Worm (Caenorhabditis elegans) whole organism, mixed stage, embryonic: ENCODE measurements around the gene Y32H12A.6.

Experiments used
- blmp-1 ChIP-seq: fragments of 150-350 bp; optimal IDR thresholded peaks from 2 replicates; lab custom pipeline; 2014; ENCODE audit warnings: missing biosample characterization, missing genetic modification characterization
- ham-2 ChIP-seq: fragments of 200-800 bp; sonication (Bioruptor generic); optimal IDR thresholded peaks from 2 replicates; lab custom pipeline; 2018; ENCODE audit warnings: mild to moderate bottlenecking, missing genetic modification characterization, missing compliant biosample characterization
- pha-4 ChIP-seq: fragments of 150-350 bp; optimal IDR thresholded peaks from 2 replicates; lab custom pipeline; 2018; ENCODE audit warnings: missing biosample characterization, missing genetic modification reagents, missing genetic modification characterization
- ztf-11 ChIP-seq: fragments of 150-350 bp; optimal IDR thresholded peaks from 2 replicates; lab custom pipeline; 2014; ENCODE audit warnings: missing biosample characterization, missing genetic modification characterization

DNA sequence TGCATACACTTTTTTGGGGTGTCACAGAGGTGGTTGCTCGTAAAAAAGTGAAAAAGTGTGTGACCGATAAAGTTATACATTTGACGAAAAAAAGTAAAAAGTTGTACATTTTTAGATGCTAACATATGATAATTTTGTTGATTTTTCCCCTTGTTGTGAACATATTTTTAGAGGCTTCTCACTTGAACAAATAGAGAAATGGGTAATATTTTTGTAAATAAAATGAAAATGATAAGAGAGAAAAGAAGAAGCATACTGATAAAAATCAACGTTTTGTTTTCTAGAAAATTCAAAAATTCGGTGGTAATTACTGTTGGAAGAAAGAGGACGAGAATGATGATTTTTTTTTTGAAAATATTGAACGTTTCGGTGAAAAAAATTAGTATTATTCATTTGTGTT lies 38.3 kb upstream of the Y32H12A.6 start:
- no peak for TF ChIP-seq pha-4 (tag; lab: Kevin White, UChicago)
- TF ChIP-seq ztf-11 = no peak
- no peak for TF ChIP-seq blmp-1 (tag; lab: Kevin White, UChicago)
- no peak for TF ChIP-seq ham-2 (GFP tag; lab: Kevin White, UChicago)
